Worm (Caenorhabditis elegans) whole organism, late embryonic: ENCODE results near the gene nhr-56.

Experiments
- F13H6.1 ChIP-seq: sonication (generic microtip); optimal IDR thresholded peaks from 2 replicates; lab custom pipeline; 2016; ENCODE audit warnings: missing genetic modification characterization, missing compliant biosample characterization
- T23F11.4 ChIP-seq: fragments of 200-800 bp; sonication (Bioruptor generic); optimal IDR thresholded peaks from 2 replicates; lab custom pipeline; 2018; ENCODE audit warnings: mild to moderate bottlenecking, missing genetic modification characterization, missing compliant biosample characterization
- ceh-30 ChIP-seq: fragments of 150-350 bp; optimal IDR thresholded peaks from 2 replicates; lab custom pipeline; 2014; ENCODE audit warnings: missing biosample characterization, missing genetic modification characterization
- ceh-34 ChIP-seq: sonication (generic microtip); optimal IDR thresholded peaks from 2 replicates; lab custom pipeline; 2016; ENCODE audit warnings: mild to moderate bottlenecking, missing genetic modification characterization, missing compliant biosample characterization
- ceh-48 ChIP-seq: sonication (generic microtip); optimal IDR thresholded peaks from 2 replicates; lab custom pipeline; 2016; ENCODE audit warnings: missing genetic modification characterization, inconsistent platforms, missing compliant biosample characterization
- dve-1 ChIP-seq: sonication (generic microtip); optimal IDR thresholded peaks from 2 replicates; lab custom pipeline; 2017; ENCODE audit warnings: antibody characterized with exemption, mild to moderate bottlenecking, missing genetic modification characterization, missing compliant biosample characterization
- eyg-1 ChIP-seq: sonication (generic microtip); optimal IDR thresholded peaks from 2 replicates; lab custom pipeline; 2016; ENCODE audit warnings: missing genotype, missing genetic modification characterization, missing compliant biosample characterization
- fax-1 ChIP-seq: sonication (generic microtip); optimal IDR thresholded peaks from 2 replicates; lab custom pipeline; 2016; ENCODE audit warnings: missing genotype, missing genetic modification characterization, missing compliant biosample characterization
- fkh-10 ChIP-seq: fragments of 150-350 bp; optimal IDR thresholded peaks from 2 replicates; lab custom pipeline; 2014; ENCODE audit warnings: missing biosample characterization, missing genetic modification reagents, missing genetic modification characterization
- hlh-6 ChIP-seq: sonication (generic microtip); optimal IDR thresholded peaks from 2 replicates; lab custom pipeline; 2016; ENCODE audit warnings: missing genotype, missing genetic modification characterization, missing compliant biosample characterization
- lin-11 ChIP-seq: fragments of 200-800 bp; sonication (Bioruptor generic); optimal IDR thresholded peaks from 2 replicates; lab custom pipeline; 2018; ENCODE audit warnings: mild to moderate bottlenecking, missing genetic modification characterization, missing compliant biosample characterization
- mec-3 ChIP-seq: sonication (generic microtip); optimal IDR thresholded peaks from 2 replicates; lab custom pipeline; 2016; ENCODE audit warnings: borderline replicate concordance, missing genetic modification characterization, missing compliant biosample characterization
- nhr-11 ChIP-seq: fragments of 150-350 bp; optimal IDR thresholded peaks from 2 replicates; lab custom pipeline; 2014; ENCODE audit warnings: missing biosample characterization, missing genetic modification characterization
- pax-1 ChIP-seq: fragments of 150-350 bp; optimal IDR thresholded peaks from 2 replicates; lab custom pipeline; 2014; ENCODE audit warnings: missing biosample characterization, missing genetic modification characterization
- sdc-2 ChIP-seq: sonication (generic microtip); optimal IDR thresholded peaks from 2 replicates; lab custom pipeline; 2016; ENCODE audit warnings: missing genotype, missing genetic modification characterization, missing compliant biosample characterization
- unc-55 ChIP-seq: sonication (generic microtip); optimal IDR thresholded peaks from 2 replicates; lab custom pipeline; 2017; ENCODE audit warnings: missing biosample characterization, missing genetic modification reagents, missing genetic modification characterization
- zip-5 ChIP-seq: sonication (generic microtip); optimal IDR thresholded peaks from 2 replicates; lab custom pipeline; 2016; ENCODE audit warnings: missing genetic modification characterization, missing compliant biosample characterization

nhr-56 gene

ce11 chrV:2264455-2264854 lies 45.7 kb downstream of the nhr-56 start, which contains the start of gene nhr-183:
TSS of gene nhr-183 (minus strand) at chrV:2264634.
- TF ChIP-seq T23F11.4 (GFP tag; lab: Kevin White, UChicago) (no peak), pax-1 (tag; lab: Kevin White, UChicago) (peak; percentile 69)

DNA sequence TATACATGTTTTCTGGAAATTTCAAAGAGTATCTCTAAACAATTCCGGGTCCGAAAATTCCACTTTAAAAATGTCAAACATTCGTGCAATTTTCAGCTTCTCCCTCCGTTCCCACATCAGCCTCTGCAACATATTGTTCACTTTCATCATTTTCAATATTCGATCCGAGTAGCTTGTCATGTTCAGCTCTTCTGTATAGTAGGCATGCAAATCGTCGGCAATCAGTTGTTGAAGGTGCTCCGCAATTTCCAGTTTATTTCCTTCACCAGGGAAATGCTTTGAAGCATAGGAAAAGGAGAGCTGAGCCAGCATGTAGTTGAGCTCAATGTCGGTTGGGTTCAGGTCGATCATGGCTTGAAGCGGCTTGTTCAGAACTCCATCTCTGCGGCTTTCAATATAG lies 46.1 kb downstream of the nhr-56 start:
- TF ChIP-seq fkh-10 (GFP tag; lab: Kevin White, UChicago), result no peak
- no peak for TF ChIP-seq ceh-34 (tag; lab: Kevin White, UChicago)
- TF ChIP-seq nhr-11, result no peak
- no peak for TF ChIP-seq hlh-6
- no peak for TF ChIP-seq fax-1 (tag; lab: Kevin White, UChicago)
- TF ChIP-seq eyg-1, result no peak
- TF ChIP-seq, all 69 proteins: peak for 0

ce11 chrV:2266958-2267357 lies 48.2 kb downstream of the nhr-56 start, which contains the start of gene nhr-275:
TSS of gene nhr-275 (minus strand) at chrV:2267058.
- TF ChIP-seq ceh-30 (no peak), zip-5 (no peak), mec-3 (tag; lab: Kevin White, UChicago) (no peak), eyg-1 (no peak), fax-1 (tag; lab: Kevin White, UChicago) (no peak), unc-55 (GFP tag; lab: Kevin White, UChicago) (no peak), sdc-2 (tag; lab: Kevin White, UChicago) (no peak), lin-11 (tag; lab: Kevin White, UChicago) (no peak), ceh-48 (tag; lab: Kevin White, UChicago) (no peak), F13H6.1 (tag; lab: Kevin White, UChicago) (no peak), dve-1 (tag; lab: Kevin White, UChicago) (no peak)
